Worm (Caenorhabditis elegans): ENCODE results near the gene pezo-1.

DNA sequence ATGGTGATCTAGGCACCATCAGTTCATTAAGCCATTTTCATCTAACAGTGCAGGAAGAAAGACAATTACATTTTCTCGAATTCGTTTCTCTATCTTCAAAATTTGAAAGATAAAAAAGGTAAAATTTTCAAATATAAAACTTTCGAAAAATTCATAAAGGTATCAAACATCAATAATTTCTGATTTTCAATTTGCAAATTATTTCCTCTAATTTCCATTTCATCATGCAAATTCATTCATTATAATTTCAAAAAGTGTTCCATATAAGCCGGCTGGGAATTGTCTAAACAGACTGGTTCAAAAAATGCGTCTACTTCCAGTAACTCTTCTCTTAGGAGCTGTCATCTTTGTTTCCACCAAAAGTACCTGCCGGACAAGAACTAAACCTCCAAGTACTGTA, 38.6 kb downstream of the pezo-1 start, which contains the start of gene clec-183:
- TF ChIP-seq ama-1 (optimal IDR thresholded peaks at IDR 0.05), result no peak
- TF ChIP-seq tbx-37 (GFP tag; conservative IDR thresholded peaks at IDR 0.05), result no peak
- TF ChIP-seq hmg-4 (GFP tag; optimal IDR thresholded peaks at IDR 0.05), result no peak
- TF ChIP-seq flt-1 (GFP tag; IDR thresholded peaks at IDR 0.05), result no peak
- TF ChIP-seq ceh-36 (tag; optimal IDR thresholded peaks at IDR 0.05), result no peak
- TF ChIP-seq ceh-13 (GFP tag; optimal IDR thresholded peaks at IDR 0.05), result no peak
- no peak for TF ChIP-seq F13C5.2 (tag; optimal IDR thresholded peaks at IDR 0.05)
- no peak for TF ChIP-seq pes-1 (GFP tag; IDR thresholded peaks at IDR 0.05)
- no peak for TF ChIP-seq sea-1 (GFP tag; conservative IDR thresholded peaks at IDR 0.05)
- TF ChIP-seq aly-1 (tag; optimal IDR thresholded peaks at IDR 0.05), result no peak
- no peak for TF ChIP-seq tbx-11 (GFP tag; IDR thresholded peaks at IDR 0.05)
